Worm (Caenorhabditis elegans) whole organism, mixed stage, embryonic: Measurements from ENCODE around the gene Y57A10A.27.

Source experiments
- M03D4.4 ChIP-seq: sonication (generic microtip); optimal IDR thresholded peaks from 2 replicates; lab custom pipeline; 2017; ENCODE audit warnings: mild to moderate bottlenecking, missing genetic modification characterization, missing compliant biosample characterization
- bed-3 ChIP-seq: fragments of 200-800 bp; sonication (Bioruptor generic); optimal IDR thresholded peaks from 3 replicates; lab custom pipeline; 2018; ENCODE audit warnings: mild to moderate bottlenecking, missing genetic modification characterization, moderate library complexity, missing compliant biosample characterization
- blmp-1 ChIP-seq: fragments of 150-350 bp; optimal IDR thresholded peaks from 2 replicates; lab custom pipeline; 2014; ENCODE audit warnings: missing biosample characterization, missing genetic modification characterization
- ceh-43 ChIP-seq: fragments of 200-800 bp; sonication (Bioruptor generic); optimal IDR thresholded peaks from 2 replicates; lab custom pipeline; 2018; ENCODE audit warnings: mild to moderate bottlenecking, missing genetic modification characterization, moderate library complexity, missing compliant biosample characterization
- ceh-83 ChIP-seq: fragments of 200-800 bp; sonication (Bioruptor generic); optimal IDR thresholded peaks from 2 replicates; lab custom pipeline; 2018; ENCODE audit warnings: mild to moderate bottlenecking, missing genetic modification characterization, missing compliant biosample characterization
- ces-1 ChIP-seq: fragments of 150-350 bp; optimal IDR thresholded peaks from 2 replicates; lab custom pipeline; 2014; ENCODE audit warnings: missing biosample characterization, missing genetic modification reagents, missing genetic modification characterization
- cnd-1 ChIP-seq: fragments of 200-800 bp; sonication (Bioruptor generic); optimal IDR thresholded peaks from 2 replicates; lab custom pipeline; 2018; ENCODE audit warnings: mild to moderate bottlenecking, missing genetic modification characterization, missing compliant biosample characterization
- drap-1 ChIP-seq: fragments of 200-800 bp; sonication (Bioruptor generic); optimal IDR thresholded peaks from 3 replicates; lab custom pipeline; 2018; ENCODE audit warnings: mild to moderate bottlenecking, missing genetic modification characterization, missing compliant biosample characterization
- flh-1 ChIP-seq: fragments of 200-800 bp; sonication (Bioruptor generic); optimal IDR thresholded peaks from 2 replicates; lab custom pipeline; 2018; ENCODE audit warnings: mild to moderate bottlenecking, missing genetic modification characterization, moderate library complexity, missing compliant biosample characterization
- hlh-1 ChIP-seq: fragments of 150-350 bp; optimal IDR thresholded peaks from 2 replicates; lab custom pipeline; 2014; ENCODE audit warnings: missing biosample characterization, missing genetic modification reagents, missing genetic modification characterization
- lin-13 ChIP-seq: fragments of 150-350 bp; optimal IDR thresholded peaks from 2 replicates; lab custom pipeline; 2014; ENCODE audit warnings: missing biosample characterization, missing genetic modification characterization
- lin-32 ChIP-seq: fragments of 200-800 bp; sonication (Bioruptor generic); optimal IDR thresholded peaks from 2 replicates; lab custom pipeline; 2018; ENCODE audit warnings: mild to moderate bottlenecking, missing genetic modification characterization, missing compliant biosample characterization
- lsy-2 ChIP-seq: fragments of 150-350 bp; optimal IDR thresholded peaks from 2 replicates; lab custom pipeline; 2014; ENCODE audit warnings: missing biosample characterization, missing genetic modification characterization
- mab-5 ChIP-seq: fragments of 150-350 bp; optimal IDR thresholded peaks from 2 replicates; lab custom pipeline; 2014; ENCODE audit warnings: missing biosample characterization, missing genetic modification characterization
- mep-1 ChIP-seq: fragments of 150-350 bp; optimal IDR thresholded peaks from 2 replicates; lab custom pipeline; 2017; ENCODE audit warnings: missing biosample characterization, missing genetic modification reagents, missing genetic modification characterization, inconsistent platforms
- mls-2 ChIP-seq: sonication (generic microtip); optimal IDR thresholded peaks from 2 replicates; lab custom pipeline; 2016; ENCODE audit warnings: mild to moderate bottlenecking, missing genetic modification characterization, moderate library complexity, missing compliant biosample characterization
- nhr-12 ChIP-seq: fragments of 150-350 bp; optimal IDR thresholded peaks from 2 replicates; lab custom pipeline; 2014; ENCODE audit warnings: missing biosample characterization, missing genetic modification characterization
- nhr-237 ChIP-seq: fragments of 150-350 bp; optimal IDR thresholded peaks from 2 replicates; lab custom pipeline; 2014; ENCODE audit warnings: missing biosample characterization, missing genetic modification characterization
- nhr-28 ChIP-seq: fragments of 150-350 bp; optimal IDR thresholded peaks from 2 replicates; lab custom pipeline; 2014; ENCODE audit warnings: missing biosample characterization, missing genetic modification characterization
- pha-4 ChIP-seq: fragments of 150-350 bp; optimal IDR thresholded peaks from 2 replicates; lab custom pipeline; 2018; ENCODE audit warnings: missing biosample characterization, missing genetic modification reagents, missing genetic modification characterization
- snpc-4 ChIP-seq: fragments of 150-350 bp; optimal IDR thresholded peaks from 2 replicates; lab custom pipeline; 2014; ENCODE audit warnings: missing biosample characterization, missing genetic modification characterization
- sptf-1 ChIP-seq: sonication (generic microtip); optimal IDR thresholded peaks from 2 replicates; lab custom pipeline; 2017; ENCODE audit warnings: mild to moderate bottlenecking, missing genetic modification characterization, moderate library complexity, missing compliant biosample characterization
- tbx-8 ChIP-seq: fragments of 200-800 bp; sonication (Bioruptor generic); optimal IDR thresholded peaks from 2 replicates; lab custom pipeline; 2018; ENCODE audit warnings: mild to moderate bottlenecking, missing genetic modification characterization, moderate library complexity, missing compliant biosample characterization
- unc-120 ChIP-seq: sonication (generic microtip); optimal IDR thresholded peaks from 2 replicates; lab custom pipeline; 2017; ENCODE audit warnings: missing genetic modification characterization, missing compliant biosample characterization; ENCODE audit not compliant: poor library complexity, severe bottlenecking
- unc-62 ChIP-seq: fragments of 150-350 bp; optimal IDR thresholded peaks from 2 replicates; lab custom pipeline; 2014; ENCODE audit warnings: missing biosample characterization, missing genetic modification reagents, missing genetic modification characterization
- zip-8 ChIP-seq: fragments of 150-350 bp; optimal IDR thresholded peaks from 2 replicates; lab custom pipeline; 2014; ENCODE audit warnings: missing biosample characterization, missing genetic modification characterization

Y57A10A.27 gene

ce11 chrII:12296591-12296990 is 21.7 kb upstream of the Y57A10A.27 start:
- TF ChIP-seq tbx-8 (GFP tag; lab: Kevin White, UChicago) (no peak), drap-1 (GFP tag; lab: Kevin White, UChicago) (no peak), snpc-4 (tag; lab: Kevin White, UChicago) (no peak), sptf-1 (tag; lab: Kevin White, UChicago) (no peak), unc-62 (GFP tag; lab: Kevin White, UChicago) (no peak), flh-1 (GFP tag; lab: Kevin White, UChicago) (no peak)

ce11 chrII:12289085-12289484 is 14.2 kb upstream of the Y57A10A.27 start, which contains the start of gene Y57A10A.31:
Gene Y57A10A.31, plus strand, starts transcription at chrII:12289385.
- TF ChIP-seq mls-2 (tag; lab: Kevin White, UChicago) (no peak), unc-62 (GFP tag; lab: Kevin White, UChicago) (no peak), pha-4 (tag; lab: Kevin White, UChicago) (no peak), sptf-1 (tag; lab: Kevin White, UChicago) (no peak), nhr-28 (tag; lab: Kevin White, UChicago) (no peak)

ce11 chrII:12284045-12284444 is 9.2 kb upstream of the Y57A10A.27 start:
- TF ChIP-seq drap-1 (GFP tag; lab: Kevin White, UChicago) (no peak), zip-8 (tag; lab: Kevin White, UChicago) (no peak), cnd-1 (no peak), mab-5 (tag; lab: Kevin White, UChicago) (no peak), ceh-43 (GFP tag; lab: Kevin White, UChicago) (no peak), tbx-8 (GFP tag; lab: Kevin White, UChicago) (no peak), unc-120 (tag; lab: Kevin White, UChicago) (no peak), nhr-28 (tag; lab: Kevin White, UChicago) (no peak), nhr-12 (tag; lab: Kevin White, UChicago) (no peak), blmp-1 (tag; lab: Kevin White, UChicago) (no peak), flh-1 (GFP tag; lab: Kevin White, UChicago) (no peak), unc-62 (GFP tag; lab: Kevin White, UChicago) (no peak), snpc-4 (tag; lab: Kevin White, UChicago) (no peak), lin-13 (tag; lab: Kevin White, UChicago) (no peak), lsy-2 (tag; lab: Kevin White, UChicago) (no peak), nhr-237 (tag; lab: Kevin White, UChicago) (no peak), pha-4 (tag; lab: Kevin White, UChicago) (no peak), mep-1 (tag; lab: Kevin White, UChicago) (no peak)

ce11 chrII:12280360-12280759 is 5.5 kb upstream of the Y57A10A.27 start, which contains the start of gene ife-5:
Gene ife-5, plus strand, starts transcription at chrII:12280660.
- TF ChIP-seq drap-1 (GFP tag; lab: Kevin White, UChicago) (no peak), snpc-4 (tag; lab: Kevin White, UChicago) (no peak), unc-62 (GFP tag; lab: Kevin White, UChicago) (no peak), mab-5 (tag; lab: Kevin White, UChicago) (no peak)

ce11 chrII:12279259-12279658 is 4.4 kb upstream of the Y57A10A.27 start, which contains the start of the genes tric-1B.2 and Y57A10A.29:
Gene tric-1B.2, minus strand, starts transcription at chrII:12279387.
Gene Y57A10A.29, plus strand, starts transcription at chrII:12279561.
- TF ChIP-seq M03D4.4: no peak
- peak; percentile 67 for TF ChIP-seq ces-1

DNA sequence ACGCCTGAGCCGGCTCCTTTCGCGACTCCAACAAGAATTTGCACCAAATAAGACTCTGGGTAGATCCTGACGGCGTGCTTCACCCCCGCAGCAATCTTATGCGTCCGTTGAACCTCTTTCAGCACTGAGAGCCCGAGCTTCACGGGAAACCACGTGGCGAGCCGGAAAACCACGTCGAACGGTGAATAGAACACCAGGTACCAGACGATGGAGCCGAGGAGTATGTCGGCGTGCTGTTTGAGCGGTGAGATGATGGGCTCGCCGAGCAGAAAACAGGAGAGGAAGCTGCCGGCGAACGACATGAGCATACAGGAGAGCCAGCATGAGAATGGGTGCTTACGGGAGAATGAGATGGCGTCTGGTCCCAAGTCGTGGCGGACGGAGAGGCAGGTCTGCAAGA is 3.8 kb upstream of the Y57A10A.27 start:
- TF ChIP-seq ces-1 (no peak), tbx-8 (GFP tag; lab: Kevin White, UChicago) (no peak), bed-3 (GFP tag; lab: Kevin White, UChicago) (no peak), ceh-43 (GFP tag; lab: Kevin White, UChicago) (no peak), drap-1 (GFP tag; lab: Kevin White, UChicago) (no peak), nhr-237 (tag; lab: Kevin White, UChicago) (no peak), lsy-2 (tag; lab: Kevin White, UChicago) (no peak), mls-2 (tag; lab: Kevin White, UChicago) (no peak), unc-62 (GFP tag; lab: Kevin White, UChicago) (no peak)

DNA sequence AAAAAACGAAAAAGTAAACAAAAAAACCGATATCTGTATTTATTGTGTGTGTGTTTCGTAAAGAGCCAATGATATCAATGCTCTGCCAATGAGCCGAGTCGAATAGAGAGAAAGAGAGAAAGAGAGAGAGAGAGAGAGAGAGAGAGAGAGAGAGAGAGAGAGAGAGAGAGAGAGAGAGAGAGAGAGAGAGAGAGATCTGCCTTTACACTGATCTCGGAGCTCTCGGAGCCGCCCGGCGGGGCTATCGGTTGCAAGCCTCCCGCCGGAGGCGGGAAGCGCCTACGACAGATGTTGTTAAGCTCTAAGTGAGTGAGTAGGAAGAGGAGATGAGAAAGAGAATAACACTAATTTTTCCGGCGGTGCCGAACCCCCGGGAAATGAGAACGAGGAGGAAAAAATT is 6.0 kb downstream of the Y57A10A.27 start:
- TF ChIP-seq hlh-1 (tag; lab: Kevin White, UChicago) (peak; percentile 71), sptf-1 (tag; lab: Kevin White, UChicago) (peak; percentile 50), ceh-83 (GFP tag; lab: Kevin White, UChicago) (no peak), unc-62 (GFP tag; lab: Kevin White, UChicago) (peak; percentile 0), lin-32 (GFP tag; lab: Kevin White, UChicago) (no peak), M03D4.4 (peak; percentile 59), unc-120 (tag; lab: Kevin White, UChicago) (peak; percentile 31)
